Worm (Caenorhabditis elegans) whole organism, L1 larva: Measurements from ENCODE around the gene unc-9.

Experiments
- C16A3.4 ChIP-seq: fragments of 150-350 bp; optimal IDR thresholded peaks from 2 replicates; lab custom pipeline; 2014; ENCODE audit warnings: missing biosample characterization, missing genetic modification characterization
- F16B12.6 ChIP-seq: fragments of 150-350 bp; optimal IDR thresholded peaks from 2 replicates; lab custom pipeline; 2014; ENCODE audit warnings: missing biosample characterization, missing genetic modification characterization
- Y116A8C.19 ChIP-seq: sonication (generic microtip); optimal IDR thresholded peaks from 2 replicates; lab custom pipeline; 2016; ENCODE audit warnings: missing compliant biosample characterization, missing genetic modification characterization, borderline replicate concordance
- aly-2 ChIP-seq: fragments of 150-350 bp; optimal IDR thresholded peaks from 2 replicates; lab custom pipeline; 2014; ENCODE audit warnings: missing biosample characterization, missing genetic modification characterization
- blmp-1 ChIP-seq: fragments of 150-350 bp; optimal IDR thresholded peaks from 2 replicates; lab custom pipeline; 2014; ENCODE audit warnings: missing biosample characterization, missing genetic modification characterization
- ceh-8 ChIP-seq: fragments of 200-800 bp; sonication (Bioruptor generic); optimal IDR thresholded peaks from 2 replicates; lab custom pipeline; 2018; ENCODE audit warnings: mild to moderate bottlenecking, missing genetic modification characterization, moderate library complexity, missing compliant biosample characterization
- ceh-88 ChIP-seq: fragments of 200-800 bp; sonication (Bioruptor generic); IDR thresholded peaks from 2 replicates; pipeline ENCODE4 v1.3.6; 2022; ENCODE audit warnings: missing genetic modification characterization, missing compliant biosample characterization
- efl-1 ChIP-seq, 4 experiments: fragments of 150-350 bp; optimal IDR thresholded peaks in 3 of 4; peaks in 1 of 4; 1 replicate in 1 of 4; 2 replicates in 3 of 4; lab custom pipeline; 2014; ENCODE audit warnings: missing biosample characterization in 2 of 4, missing genetic modification characterization in 2 of 4, missing genetic modification reagents in 2 of 4
- efl-3 ChIP-seq: fragments of 200-800 bp; sonication (Bioruptor generic); optimal IDR thresholded peaks from 2 replicates; lab custom pipeline; 2018; ENCODE audit warnings: mild to moderate bottlenecking, missing genetic modification characterization, missing compliant biosample characterization
- egl-13 ChIP-seq: sonication (generic microtip); optimal IDR thresholded peaks from 2 replicates; lab custom pipeline; 2016; ENCODE audit warnings: missing genotype, missing genetic modification reagents, missing genetic modification characterization, missing compliant biosample characterization
- grh-1 ChIP-seq: fragments of 200-800 bp; sonication (Bioruptor generic); IDR thresholded peaks from 2 replicates; pipeline ENCODE4 v1.3.6; 2022; ENCODE audit warnings: missing genetic modification reagents, missing genetic modification characterization, missing compliant biosample characterization
- hlh-17 ChIP-seq: fragments of 200-800 bp; sonication (Bioruptor generic); optimal IDR thresholded peaks from 2 replicates; lab custom pipeline; 2018; ENCODE audit warnings: missing genetic modification characterization, mild to moderate bottlenecking, missing compliant biosample characterization, moderate library complexity, borderline replicate concordance
- hlh-4 ChIP-seq: sonication (generic microtip); optimal IDR thresholded peaks from 2 replicates; lab custom pipeline; 2016; ENCODE audit warnings: mild to moderate bottlenecking, missing genetic modification characterization, missing compliant biosample characterization
- lin-13 ChIP-seq: fragments of 150-350 bp; optimal IDR thresholded peaks from 2 replicates; lab custom pipeline; 2014; ENCODE audit warnings: missing biosample characterization, missing genetic modification reagents, missing genetic modification characterization
- lin-14 ChIP-seq: fragments of 200-800 bp; sonication (Bioruptor generic); optimal IDR thresholded peaks from 2 replicates; lab custom pipeline; 2018; ENCODE audit warnings: mild to moderate bottlenecking, missing genetic modification characterization, moderate library complexity, missing compliant biosample characterization
- lin-35 ChIP-seq, 2 experiments: fragments of 150-350 bp; optimal IDR thresholded peaks; 2 replicates each; lab custom pipeline; 2014; ENCODE audit warnings: missing biosample characterization in 2 of 2, missing genetic modification characterization in 2 of 2, missing genetic modification reagents in 2 of 2
- lin-39 ChIP-seq: fragments of 150-350 bp; optimal IDR thresholded peaks from 2 replicates; lab custom pipeline; 2014; ENCODE audit warnings: missing biosample characterization, missing genetic modification reagents, missing genetic modification characterization
- lir-3 ChIP-seq: sonication (generic microtip); optimal IDR thresholded peaks from 2 replicates; lab custom pipeline; 2016; ENCODE audit warnings: mild to moderate bottlenecking, missing genetic modification characterization, moderate library complexity, missing compliant biosample characterization; ENCODE audit not compliant: poor library complexity
- lsy-2 ChIP-seq, 2 experiments: fragments of 150-350 bp; optimal IDR thresholded peaks; 2 replicates each; lab custom pipeline; 2014; ENCODE audit warnings: missing biosample characterization in 2 of 2, missing genetic modification characterization in 2 of 2
- mab-9 ChIP-seq: fragments of 200-800 bp; sonication (Bioruptor generic); IDR thresholded peaks from 2 replicates; pipeline ENCODE4 v1.3.6; 2022; ENCODE audit warnings: missing genetic modification reagents, missing genetic modification characterization, missing compliant biosample characterization
- mdl-1 ChIP-seq, 2 experiments: fragments of 150-350 bp; optimal IDR thresholded peaks; 2 replicates each; lab custom pipeline; 2014 to 2017; ENCODE audit warnings: missing biosample characterization in 2 of 2, missing genetic modification characterization in 2 of 2, inconsistent platforms in 1 of 2
- mef-2 ChIP-seq: fragments of 150-350 bp; optimal IDR thresholded peaks from 2 replicates; lab custom pipeline; 2014; ENCODE audit warnings: missing biosample characterization, missing genetic modification characterization
- mep-1 ChIP-seq: fragments of 150-350 bp; optimal IDR thresholded peaks from 2 replicates; lab custom pipeline; 2014; ENCODE audit warnings: missing biosample characterization, missing genetic modification characterization
- nhr-12 ChIP-seq: sonication (generic microtip); optimal IDR thresholded peaks from 2 replicates; lab custom pipeline; 2017; ENCODE audit warnings: missing biosample characterization, missing genetic modification characterization
- nhr-20 ChIP-seq: sonication (generic microtip); optimal IDR thresholded peaks from 2 replicates; lab custom pipeline; 2016; ENCODE audit warnings: mild to moderate bottlenecking, missing genetic modification characterization, missing compliant biosample characterization
- nhr-237 ChIP-seq: fragments of 150-350 bp; optimal IDR thresholded peaks from 2 replicates; lab custom pipeline; 2014; ENCODE audit warnings: missing biosample characterization, missing genetic modification characterization
- nhr-76 ChIP-seq: sonication (generic microtip); optimal IDR thresholded peaks from 2 replicates; lab custom pipeline; 2017; ENCODE audit warnings: missing biosample characterization, missing genetic modification characterization
- nhr-85 ChIP-seq: sonication (generic microtip); peaks from one replicate; lab custom pipeline; 2016; ENCODE audit warnings: missing genetic modification characterization, inconsistent platforms, missing compliant biosample characterization
- nhr-90 ChIP-seq: sonication (generic microtip); optimal IDR thresholded peaks from 2 replicates; lab custom pipeline; 2016; ENCODE audit warnings: mild to moderate bottlenecking, missing genetic modification characterization, missing compliant biosample characterization; ENCODE audit not compliant: poor library complexity
- sox-4 ChIP-seq: sonication (generic microtip); optimal IDR thresholded peaks from 2 replicates; lab custom pipeline; 2016; ENCODE audit warnings: missing genetic modification characterization, missing compliant biosample characterization
- sup-37 ChIP-seq: fragments of 200-800 bp; sonication (Bioruptor generic); optimal IDR thresholded peaks from 2 replicates; lab custom pipeline; 2018; ENCODE audit warnings: mild to moderate bottlenecking, missing genetic modification characterization, missing compliant biosample characterization
- tlp-1 ChIP-seq: fragments of 150-350 bp; optimal IDR thresholded peaks from 2 replicates; lab custom pipeline; 2014; ENCODE audit warnings: missing biosample characterization, missing genetic modification characterization
- unc-130 ChIP-seq: fragments of 150-350 bp; optimal IDR thresholded peaks from 2 replicates; lab custom pipeline; 2017; ENCODE audit warnings: missing biosample characterization, missing genetic modification characterization, inconsistent platforms
- unc-86 ChIP-seq: sonication (generic microtip); optimal IDR thresholded peaks from 2 replicates; lab custom pipeline; 2016; ENCODE audit warnings: missing genetic modification characterization, missing compliant biosample characterization
- vab-15 ChIP-seq: sonication (generic microtip); optimal IDR thresholded peaks from 2 replicates; lab custom pipeline; 2017; ENCODE audit warnings: missing genotype, mild to moderate bottlenecking, missing genetic modification characterization, missing compliant biosample characterization
- xbp-1 ChIP-seq: sonication (generic microtip); optimal IDR thresholded peaks from 2 replicates; lab custom pipeline; 2016; ENCODE audit warnings: missing genetic modification characterization, missing compliant biosample characterization
- zag-1 ChIP-seq: fragments of 150-350 bp; optimal IDR thresholded peaks from 2 replicates; lab custom pipeline; 2014; ENCODE audit warnings: missing biosample characterization, missing genetic modification characterization

unc-9 gene

ce11 chrX:13225111-13225905 is 23.7 kb downstream of the unc-9 start (continued):
- TF ChIP-seq nhr-90 (tag; lab: Kevin White, UChicago) (peak; percentile 8), zag-1 (tag; lab: Kevin White, UChicago) (no peak), mef-2 (no peak), grh-1 (GFP tag; lab: Robert Waterston, UW) (no peak), lin-35 (GFP tag; optimal IDR thresholded peaks at IDR 0.05; lab: Kevin White, UChicago) (peak in 1 of 2 experiments; percentile 44), lsy-2 (tag; optimal IDR thresholded peaks at IDR 0.05; lab: Kevin White, UChicago) (peak in 1 of 2 experiments; percentile 12)

ce11 chrX:13226614-13227096 is 25.1 kb downstream of the unc-9 start, which contains the start of gene skr-21:
Gene skr-21, minus strand, starts transcription at chrX:13226664.
- TF ChIP-seq mep-1 (tag; lab: Kevin White, UChicago) (peak; percentile 46), blmp-1 (tag; lab: Kevin White, UChicago) (peak; percentile 76), C16A3.4 (tag; lab: Kevin White, UChicago) (no peak), lin-14 (GFP tag; lab: Kevin White, UChicago) (peak; percentile 6), hlh-4 (no peak)

ce11 chrX:13227778-13228177 is 26.2 kb downstream of the unc-9 start:
- TF ChIP-seq ceh-88 (GFP tag; lab: Robert Waterston, UW): no peak
- no peak for TF ChIP-seq nhr-90 (tag; lab: Kevin White, UChicago)
- no peak for TF ChIP-seq unc-86 (tag; lab: Kevin White, UChicago)
- TF ChIP-seq mab-9: no peak
- no peak for TF ChIP-seq aly-2
- TF ChIP-seq ceh-8 (GFP tag; lab: Kevin White, UChicago): no peak
- TF ChIP-seq nhr-237 (tag; lab: Kevin White, UChicago): no peak
- no peak for TF ChIP-seq nhr-76 (tag; lab: Kevin White, UChicago)
- no peak for TF ChIP-seq lin-14 (GFP tag; lab: Kevin White, UChicago)
- TF ChIP-seq, all 84 proteins: peak for 0

DNA sequence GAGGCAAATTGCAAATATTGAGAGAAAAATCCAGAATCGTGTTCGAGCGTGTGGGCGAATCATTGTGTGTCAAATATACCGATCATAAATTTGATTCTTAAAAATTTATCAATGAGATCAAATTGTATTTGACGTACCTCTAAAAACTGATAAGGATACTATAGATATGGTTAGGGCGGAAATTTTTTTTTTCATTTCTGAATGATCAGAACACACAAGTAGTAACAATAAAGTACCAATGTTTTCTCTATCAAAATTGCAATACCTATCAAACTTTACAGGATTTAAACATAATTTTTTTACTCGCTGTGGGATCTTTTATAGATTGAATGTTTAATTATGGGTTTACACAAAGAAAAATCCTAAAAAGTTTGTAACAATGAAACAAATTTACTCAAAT is 30.7 kb downstream of the unc-9 start, which contains the start of gene bgnt-1.5:
bgnt-1.5 (minus strand) TSS at position 101 of the 400 bp plus-strand sequence.
- no peak for TF ChIP-seq sox-4 (tag; lab: Kevin White, UChicago)
- TF ChIP-seq hlh-17 (GFP tag; lab: Kevin White, UChicago): no peak
- TF ChIP-seq lin-39 (tag; lab: Kevin White, UChicago): no peak
- no peak for TF ChIP-seq hlh-4

ce11 chrX:13234879-13235278 is 33.3 kb downstream of the unc-9 start, which contains the start of gene K08H2.2:
Gene K08H2.2, minus strand, starts transcription at chrX:13234979.
- TF ChIP-seq lin-13 (GFP tag; lab: Kevin White, UChicago) (no peak), F16B12.6 (tag; lab: Kevin White, UChicago) (no peak)

DNA sequence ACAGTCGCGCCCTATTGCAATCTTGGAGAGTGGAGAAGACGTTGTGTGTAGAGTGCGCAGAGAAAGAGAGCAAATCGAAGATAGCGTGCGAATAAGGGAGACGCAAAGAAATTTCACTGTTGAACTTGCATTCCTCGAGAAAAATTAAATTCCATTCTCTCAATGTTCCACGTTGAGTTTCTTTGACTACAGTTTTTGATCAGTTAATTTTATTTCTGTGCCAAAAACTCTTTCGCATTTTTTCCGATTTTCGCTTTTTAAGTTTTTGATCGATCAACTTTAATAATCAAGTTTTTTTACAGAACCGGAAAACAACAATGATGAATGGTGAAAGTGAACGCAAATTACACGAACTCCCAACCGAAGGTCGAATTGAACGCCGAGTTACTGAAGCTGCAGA is 35.5 kb downstream of the unc-9 start, which contains the start of gene K08H2.3:
K08H2.3 (plus strand) TSS at position 301 of the 400 bp plus-strand sequence.
- no peak for TF ChIP-seq xbp-1 (tag; lab: Kevin White, UChicago)
- TF ChIP-seq lin-39 (tag; lab: Kevin White, UChicago): no peak
- no peak for TF ChIP-seq nhr-85
- TF ChIP-seq unc-130 (tag; lab: Kevin White, UChicago): no peak
- TF ChIP-seq egl-13 (tag; lab: Kevin White, UChicago): no peak
- no peak for TF ChIP-seq vab-15 (tag; lab: Kevin White, UChicago)
- TF ChIP-seq sup-37: no peak
- no peak for TF ChIP-seq mdl-1 (tag; optimal IDR thresholded peaks at IDR 0.05; lab: Kevin White, UChicago)
- TF ChIP-seq efl-3 (GFP tag; lab: Kevin White, UChicago): no peak
- TF ChIP-seq tlp-1: no peak
- TF ChIP-seq Y116A8C.19 (tag; lab: Kevin White, UChicago): no peak
- no peak for TF ChIP-seq C16A3.4 (tag; lab: Kevin White, UChicago)
- no peak for TF ChIP-seq grh-1 (GFP tag; lab: Robert Waterston, UW)
- TF ChIP-seq nhr-12 (tag; lab: Kevin White, UChicago): no peak
- no peak for TF ChIP-seq nhr-20 (tag; lab: Kevin White, UChicago)
- no peak for TF ChIP-seq efl-1 (optimal IDR thresholded peaks at IDR 0.05; lab: Kevin White, UChicago)
- TF ChIP-seq efl-1 (GFP tag; optimal IDR thresholded peaks at IDR 0.05 in 1 of 2; lab: Kevin White, UChicago): no peak
- no peak for TF ChIP-seq lir-3 (tag; lab: Kevin White, UChicago)
